Fruit fly (Drosophila melanogaster): Measurements from ENCODE around the gene Hsc70-3.

The Hsc70-3 gene

dm6 chrX:11813721-11814161 is 6.8 kb upstream of the Hsc70-3 start (continued):
- TF ChIP-seq gem (tag; optimal IDR thresholded peaks at IDR 0.05) (no peak), CG18011 (GFP tag; optimal IDR thresholded peaks at IDR 0.05) (no peak), wdn (GFP tag; IDR thresholded peaks at IDR 0.05) (no peak), pb (GFP tag; optimal IDR thresholded peaks at IDR 0.05) (no peak), sim (GFP tag; IDR thresholded peaks at IDR 0.05) (no peak), Ets65A (GFP tag) (no peak), CG34376 (GFP tag; optimal IDR thresholded peaks at IDR 0.05) (peak; percentile 29), trh (GFP tag; optimal IDR thresholded peaks at IDR 0.05) (no peak), CG1602 (GFP tag; optimal IDR thresholded peaks at IDR 0.05) (no peak), BEAF-32 (GFP tag; optimal IDR thresholded peaks at IDR 0.05) (no peak), Hr39 (optimal IDR thresholded peaks at IDR 0.05) (no peak), zfh1 (GFP tag; IDR thresholded peaks at IDR 0.05) (no peak), PHDP (tag; optimal IDR thresholded peaks at IDR 0.05) (no peak), psq (GFP tag; optimal IDR thresholded peaks at IDR 0.05) (no peak), slbo (GFP tag; IDR thresholded peaks at IDR 0.05) (no peak), insv (GFP tag; optimal IDR thresholded peaks at IDR 0.05) (no peak), CG14860 (GFP tag; IDR thresholded peaks at IDR 0.05; ENCODE audit: partially characterized antibody) (no peak), Antp (GFP tag; optimal IDR thresholded peaks at IDR 0.05) (no peak), Hr78 (GFP tag; optimal IDR thresholded peaks at IDR 0.05) (peak in 1 of 2 experiments; percentile 48), Gug (GFP tag; IDR thresholded peaks at IDR 0.05) (no peak), eve (GFP tag; optimal IDR thresholded peaks at IDR 0.05) (peak in 1 of 2 experiments; percentile 6), sug (tag; optimal IDR thresholded peaks at IDR 0.05) (peak; percentile 54), CG16813 (GFP tag; IDR thresholded peaks at IDR 0.05; ENCODE audit: partially characterized antibody) (no peak), Poxn (GFP tag; IDR thresholded peaks at IDR 0.05) (no peak), CG4404 (GFP tag; IDR thresholded peaks at IDR 0.05) (no peak), chinmo (GFP tag; IDR thresholded peaks at IDR 0.05; ENCODE audit: partially characterized antibody) (0 out of 4 replicates have a peak, but pooled peaks have one; percentile 33), pho (GFP tag; optimal IDR thresholded peaks at IDR 0.05) (no peak), Camta (GFP tag; optimal IDR thresholded peaks at IDR 0.05) (no peak), grn (GFP tag; optimal IDR thresholded peaks at IDR 0.05) (peak; percentile 42), CG10431 (GFP tag; optimal IDR thresholded peaks at IDR 0.05) (no peak), CG6689 (GFP tag; IDR thresholded peaks at IDR 0.05) (no peak), mld (GFP tag; IDR thresholded peaks at IDR 0.05; ENCODE audit: partially characterized antibody) (no peak), bsh (GFP tag; optimal IDR thresholded peaks at IDR 0.05) (no peak), CG12942 (GFP tag; optimal IDR thresholded peaks at IDR 0.05) (no peak), cwo (GFP tag; optimal IDR thresholded peaks at IDR 0.05) (peak; percentile 85), CG13296 (GFP tag; optimal IDR thresholded peaks at IDR 0.05) (no peak), Nf-YC (tag; optimal IDR thresholded peaks at IDR 0.05) (peak; percentile 72), E2f2 (GFP tag; IDR thresholded peaks at IDR 0.05) (no peak), CG8359 (GFP tag; optimal IDR thresholded peaks at IDR 0.05; ENCODE audit: borderline replicate concordance) (no peak), NC2β (GFP tag; optimal IDR thresholded peaks at IDR 0.05) (no peak), fd102C (GFP tag; optimal IDR thresholded peaks at IDR 0.05) (no peak), CG7745 (tag; optimal IDR thresholded peaks at IDR 0.05) (no peak), exex (tag; optimal IDR thresholded peaks at IDR 0.05) (peak; percentile 78), chm (GFP tag; IDR thresholded peaks at IDR 0.05) (no peak), CG4328 (GFP tag; optimal IDR thresholded peaks at IDR 0.05) (no peak), CG4360 (GFP tag; IDR thresholded peaks at IDR 0.05) (no peak)
